Worm (Caenorhabditis elegans) whole organism, L1 larva: ENCODE measurements around the gene B0024.3.

Experiments used
- C04F5.9 ChIP-seq: sonication (generic microtip); optimal IDR thresholded peaks from 2 replicates; lab custom pipeline; 2016; ENCODE audit warnings: missing genetic modification characterization, missing compliant biosample characterization
- C16A3.4 ChIP-seq: fragments of 150-350 bp; optimal IDR thresholded peaks from 2 replicates; lab custom pipeline; 2014; ENCODE audit warnings: missing biosample characterization, missing genetic modification characterization
- aha-1 ChIP-seq: fragments of 150-350 bp; optimal IDR thresholded peaks from 2 replicates; lab custom pipeline; 2014; ENCODE audit warnings: missing biosample characterization, missing genetic modification characterization
- aly-2 ChIP-seq: fragments of 150-350 bp; optimal IDR thresholded peaks from 2 replicates; lab custom pipeline; 2014; ENCODE audit warnings: missing biosample characterization, missing genetic modification characterization
- ama-1 ChIP-seq: fragments of 150-350 bp; optimal IDR thresholded peaks from 2 replicates; lab custom pipeline; 2014
- blmp-1 ChIP-seq: fragments of 150-350 bp; optimal IDR thresholded peaks from 2 replicates; lab custom pipeline; 2014; ENCODE audit warnings: missing biosample characterization, missing genetic modification characterization
- ceh-63 ChIP-seq: fragments of 200-800 bp; sonication (Bioruptor generic); optimal IDR thresholded peaks from 2 replicates; lab custom pipeline; 2018; ENCODE audit warnings: mild to moderate bottlenecking, missing genetic modification characterization, missing compliant biosample characterization
- ceh-8 ChIP-seq: fragments of 200-800 bp; sonication (Bioruptor generic); optimal IDR thresholded peaks from 2 replicates; lab custom pipeline; 2018; ENCODE audit warnings: mild to moderate bottlenecking, missing genetic modification characterization, moderate library complexity, missing compliant biosample characterization
- ceh-82 ChIP-seq, 3 experiments: fragments of 150-350 bp in 1 of 3; sonication (generic microtip) in 2 of 3; optimal IDR thresholded peaks; 2 replicates each; lab custom pipeline; 2014 to 2017; ENCODE audit warnings: missing biosample characterization in 3 of 3, missing genetic modification characterization in 3 of 3
- ceh-88 ChIP-seq: fragments of 200-800 bp; sonication (Bioruptor generic); IDR thresholded peaks from 2 replicates; pipeline ENCODE4 v1.3.6; 2022; ENCODE audit warnings: missing genetic modification characterization, missing compliant biosample characterization
- ceh-90 ChIP-seq: sonication (generic microtip); optimal IDR thresholded peaks from 2 replicates; lab custom pipeline; 2016; ENCODE audit warnings: missing genetic modification characterization, missing compliant biosample characterization
- ces-1 ChIP-seq: fragments of 150-350 bp; optimal IDR thresholded peaks from 2 replicates; lab custom pipeline; 2014; ENCODE audit warnings: missing biosample characterization, missing genetic modification reagents, missing genetic modification characterization
- dpl-1 ChIP-seq, 3 experiments: fragments of 150-350 bp in 2 of 3; sonication (generic microtip) in 1 of 3; optimal IDR thresholded peaks; 2 replicates each; lab custom pipeline; 2014 to 2017; ENCODE audit warnings: missing biosample characterization in 3 of 3, missing genetic modification characterization in 3 of 3, missing genetic modification reagents in 3 of 3
- efl-1 ChIP-seq, 4 experiments: fragments of 150-350 bp; optimal IDR thresholded peaks in 3 of 4; peaks in 1 of 4; 1 replicate in 1 of 4; 2 replicates in 3 of 4; lab custom pipeline; 2014; ENCODE audit warnings: missing biosample characterization in 2 of 4, missing genetic modification characterization in 2 of 4, missing genetic modification reagents in 2 of 4
- egl-13 ChIP-seq: sonication (generic microtip); optimal IDR thresholded peaks from 2 replicates; lab custom pipeline; 2016; ENCODE audit warnings: missing genotype, missing genetic modification reagents, missing genetic modification characterization, missing compliant biosample characterization
- elt-2 ChIP-seq: sonication (generic microtip); optimal IDR thresholded peaks from 2 replicates; lab custom pipeline; 2016; ENCODE audit warnings: missing genetic modification characterization, mild to moderate bottlenecking, inconsistent platforms, missing compliant biosample characterization, missing genetic modification reagents
- elt-3 ChIP-seq, 6 experiments: fragments of 150-350 bp in 1 of 6; sonication (generic microtip); optimal IDR thresholded peaks; 2 replicates each; lab custom pipeline; 2017 to 2018; ENCODE audit warnings: missing biosample characterization in 6 of 6, missing genetic modification characterization in 6 of 6, inconsistent platforms in 1 of 6
- ets-5 ChIP-seq: fragments of 200-800 bp; sonication (Bioruptor generic); IDR thresholded peaks from 2 replicates; pipeline ENCODE4 v1.3.6; 2022; ENCODE audit warnings: missing genetic modification characterization, missing compliant biosample characterization
- fkh-8 ChIP-seq: sonication (generic microtip); optimal IDR thresholded peaks from 2 replicates; lab custom pipeline; 2016; ENCODE audit warnings: mild to moderate bottlenecking, missing genetic modification characterization, missing compliant biosample characterization
- grh-1 ChIP-seq: fragments of 200-800 bp; sonication (Bioruptor generic); IDR thresholded peaks from 2 replicates; pipeline ENCODE4 v1.3.6; 2022; ENCODE audit warnings: missing genetic modification reagents, missing genetic modification characterization, missing compliant biosample characterization
- hlh-4 ChIP-seq: sonication (generic microtip); optimal IDR thresholded peaks from 2 replicates; lab custom pipeline; 2016; ENCODE audit warnings: mild to moderate bottlenecking, missing genetic modification characterization, missing compliant biosample characterization
- hpl-2 ChIP-seq: fragments of 150-350 bp; optimal IDR thresholded peaks from 2 replicates; lab custom pipeline; 2014; ENCODE audit warnings: missing biosample characterization, missing genetic modification reagents, missing genetic modification characterization
- irx-1 ChIP-seq: sonication (generic microtip); optimal IDR thresholded peaks from 2 replicates; lab custom pipeline; 2016; ENCODE audit warnings: missing genetic modification characterization, missing compliant biosample characterization
- jun-1 ChIP-seq: fragments of 150-350 bp; optimal IDR thresholded peaks from 2 replicates; lab custom pipeline; 2014; ENCODE audit warnings: missing biosample characterization, missing genetic modification reagents, missing genetic modification characterization
- lin-13 ChIP-seq: fragments of 150-350 bp; optimal IDR thresholded peaks from 2 replicates; lab custom pipeline; 2014; ENCODE audit warnings: missing biosample characterization, missing genetic modification reagents, missing genetic modification characterization
- lin-14 ChIP-seq: fragments of 200-800 bp; sonication (Bioruptor generic); optimal IDR thresholded peaks from 2 replicates; lab custom pipeline; 2018; ENCODE audit warnings: mild to moderate bottlenecking, missing genetic modification characterization, moderate library complexity, missing compliant biosample characterization
- lin-35 ChIP-seq, 2 experiments: fragments of 150-350 bp; optimal IDR thresholded peaks; 2 replicates each; lab custom pipeline; 2014; ENCODE audit warnings: missing biosample characterization in 2 of 2, missing genetic modification characterization in 2 of 2, missing genetic modification reagents in 2 of 2
- lsy-2 ChIP-seq, 2 experiments: fragments of 150-350 bp; optimal IDR thresholded peaks; 2 replicates each; lab custom pipeline; 2014; ENCODE audit warnings: missing biosample characterization in 2 of 2, missing genetic modification characterization in 2 of 2
- mab-9 ChIP-seq: fragments of 200-800 bp; sonication (Bioruptor generic); IDR thresholded peaks from 2 replicates; pipeline ENCODE4 v1.3.6; 2022; ENCODE audit warnings: missing genetic modification reagents, missing genetic modification characterization, missing compliant biosample characterization
- mdl-1 ChIP-seq, 2 experiments: fragments of 150-350 bp; optimal IDR thresholded peaks; 2 replicates each; lab custom pipeline; 2014 to 2017; ENCODE audit warnings: missing biosample characterization in 2 of 2, missing genetic modification characterization in 2 of 2, inconsistent platforms in 1 of 2
- mef-2 ChIP-seq: fragments of 150-350 bp; optimal IDR thresholded peaks from 2 replicates; lab custom pipeline; 2014; ENCODE audit warnings: missing biosample characterization, missing genetic modification characterization
- mep-1 ChIP-seq: fragments of 150-350 bp; optimal IDR thresholded peaks from 2 replicates; lab custom pipeline; 2014; ENCODE audit warnings: missing biosample characterization, missing genetic modification characterization
- nhr-11 ChIP-seq: fragments of 150-350 bp; optimal IDR thresholded peaks from 2 replicates; lab custom pipeline; 2014; ENCODE audit warnings: missing biosample characterization, missing genetic modification characterization
- nhr-12 ChIP-seq: sonication (generic microtip); optimal IDR thresholded peaks from 2 replicates; lab custom pipeline; 2017; ENCODE audit warnings: missing biosample characterization, missing genetic modification characterization
- nhr-20 ChIP-seq: sonication (generic microtip); optimal IDR thresholded peaks from 2 replicates; lab custom pipeline; 2016; ENCODE audit warnings: mild to moderate bottlenecking, missing genetic modification characterization, missing compliant biosample characterization
- nhr-47 ChIP-seq: sonication (generic microtip); optimal IDR thresholded peaks from 2 replicates; lab custom pipeline; 2016; ENCODE audit warnings: mild to moderate bottlenecking, missing genetic modification characterization, moderate library complexity, missing compliant biosample characterization
- nhr-71 ChIP-seq: sonication (generic microtip); optimal IDR thresholded peaks from 2 replicates; lab custom pipeline; 2016; ENCODE audit warnings: mild to moderate bottlenecking, missing genetic modification characterization, moderate library complexity, missing compliant biosample characterization
- nhr-85 ChIP-seq: sonication (generic microtip); peaks from one replicate; lab custom pipeline; 2016; ENCODE audit warnings: missing genetic modification characterization, inconsistent platforms, missing compliant biosample characterization
- nhr-90 ChIP-seq: sonication (generic microtip); optimal IDR thresholded peaks from 2 replicates; lab custom pipeline; 2016; ENCODE audit warnings: mild to moderate bottlenecking, missing genetic modification characterization, missing compliant biosample characterization; ENCODE audit not compliant: poor library complexity
- pag-3 ChIP-seq: sonication (generic microtip); optimal IDR thresholded peaks from 2 replicates; lab custom pipeline; 2017; ENCODE audit warnings: missing genetic modification characterization, mild to moderate bottlenecking, missing compliant biosample characterization, antibody characterized with exemption, borderline replicate concordance; ENCODE audit not compliant: insufficient read depth
- skn-1 ChIP-seq: fragments of 150-350 bp; optimal IDR thresholded peaks from 2 replicates; lab custom pipeline; 2014; ENCODE audit warnings: missing biosample characterization, missing genetic modification characterization
- snu-23 ChIP-seq: sonication (generic microtip); optimal IDR thresholded peaks from 2 replicates; lab custom pipeline; 2016; ENCODE audit warnings: missing genetic modification characterization, missing compliant biosample characterization
- sox-4 ChIP-seq: sonication (generic microtip); optimal IDR thresholded peaks from 2 replicates; lab custom pipeline; 2016; ENCODE audit warnings: missing genetic modification characterization, missing compliant biosample characterization
- sptf-1 ChIP-seq: fragments of 150-350 bp; optimal IDR thresholded peaks from 2 replicates; lab custom pipeline; 2014; ENCODE audit warnings: missing biosample characterization, missing genetic modification characterization
- sup-37 ChIP-seq: fragments of 200-800 bp; sonication (Bioruptor generic); optimal IDR thresholded peaks from 2 replicates; lab custom pipeline; 2018; ENCODE audit warnings: mild to moderate bottlenecking, missing genetic modification characterization, missing compliant biosample characterization
- swsn-7 ChIP-seq: sonication (generic microtip); optimal IDR thresholded peaks from 2 replicates; lab custom pipeline; 2016; ENCODE audit warnings: missing genetic modification characterization, missing compliant biosample characterization
- unc-130 ChIP-seq: fragments of 150-350 bp; optimal IDR thresholded peaks from 2 replicates; lab custom pipeline; 2017; ENCODE audit warnings: missing biosample characterization, missing genetic modification characterization, inconsistent platforms
- unc-86 ChIP-seq: sonication (generic microtip); optimal IDR thresholded peaks from 2 replicates; lab custom pipeline; 2016; ENCODE audit warnings: missing genetic modification characterization, missing compliant biosample characterization
- ztf-11 ChIP-seq, 2 experiments: sonication (generic microtip); optimal IDR thresholded peaks; 2 replicates each; lab custom pipeline; 2016 to 2017; ENCODE audit warnings: missing genetic modification characterization in 2 of 2, missing biosample characterization in 1 of 2, missing compliant biosample characterization in 1 of 2

The B0024.3 gene

ce11 chrV:10333843-10334242 lies 46.5 kb downstream of the B0024.3 start:
- TF ChIP-seq nhr-11 (tag; lab: Kevin White, UChicago) (no peak), efl-1 (optimal IDR thresholded peaks at IDR 0.05; lab: Kevin White, UChicago) (no peak), efl-1 (GFP tag; optimal IDR thresholded peaks at IDR 0.05 in 1 of 2; lab: Kevin White, UChicago) (peak in 1 of 2 experiments; percentile 8), nhr-20 (tag; lab: Kevin White, UChicago) (no peak), blmp-1 (tag; lab: Kevin White, UChicago) (peak; percentile 65)

ce11 chrV:10338305-10338992 lies 51.1 kb downstream of the B0024.3 start, which contains the start of gene arx-2:
Gene arx-2 (minus strand): TSS chrV:10338355.
- peak; percentile 40 to 44 for TF ChIP-seq efl-1 (optimal IDR thresholded peaks at IDR 0.05; lab: Kevin White, UChicago)
- TF ChIP-seq efl-1 (GFP tag; optimal IDR thresholded peaks at IDR 0.05 in 1 of 2; lab: Kevin White, UChicago): peak; percentile 49 to 85
- TF ChIP-seq ceh-82 (tag; optimal IDR thresholded peaks at IDR 0.05; lab: Kevin White, UChicago): peak in 1 of 3 experiments; percentile 30
- peak; percentile 31 for TF ChIP-seq nhr-71 (tag; lab: Kevin White, UChicago)
- no peak for TF ChIP-seq mdl-1 (tag; optimal IDR thresholded peaks at IDR 0.05; lab: Kevin White, UChicago)
- TF ChIP-seq sox-4 (tag; lab: Kevin White, UChicago): no peak
- TF ChIP-seq nhr-12 (tag; lab: Kevin White, UChicago): no peak
- no peak for TF ChIP-seq egl-13 (tag; lab: Kevin White, UChicago)
- TF ChIP-seq pag-3 (tag; lab: Kevin White, UChicago): no peak
- TF ChIP-seq elt-3 (tag; optimal IDR thresholded peaks at IDR 0.05; lab: Kevin White, UChicago): peak in 1 of 6 experiments; percentile 26
- TF ChIP-seq lin-35 (GFP tag; optimal IDR thresholded peaks at IDR 0.05; lab: Kevin White, UChicago): peak; percentile 32 to 39
- no peak for TF ChIP-seq ces-1 (GFP tag; lab: Kevin White, UChicago)
- TF ChIP-seq mep-1 (tag; lab: Kevin White, UChicago): peak; percentile 58
- TF ChIP-seq nhr-47 (tag; lab: Kevin White, UChicago): peak; percentile 12
- no peak for TF ChIP-seq ceh-88 (GFP tag; lab: Robert Waterston, UW)
- peak; percentile 68 for TF ChIP-seq C16A3.4 (tag; lab: Kevin White, UChicago)
- peak; percentile 59 for TF ChIP-seq unc-130 (tag; lab: Kevin White, UChicago)
- no peak for TF ChIP-seq hpl-2
- TF ChIP-seq swsn-7 (tag; lab: Kevin White, UChicago): no peak
- no peak for TF ChIP-seq ceh-90
- TF ChIP-seq lsy-2 (tag; optimal IDR thresholded peaks at IDR 0.05; lab: Kevin White, UChicago): peak; percentile 32 to 68
- no peak for TF ChIP-seq mef-2 (tag; lab: Kevin White, UChicago)
- TF ChIP-seq elt-2 (tag; lab: Kevin White, UChicago): no peak
- no peak for TF ChIP-seq ceh-63
- peak; percentile 36 for TF ChIP-seq snu-23 (GFP tag; lab: Kevin White, UChicago)
- TF ChIP-seq mab-9: no peak
- no peak for TF ChIP-seq ztf-11 (tag; optimal IDR thresholded peaks at IDR 0.05; lab: Kevin White, UChicago)
- peak; percentile 6 for TF ChIP-seq lin-13 (GFP tag; lab: Kevin White, UChicago)
- no peak for TF ChIP-seq fkh-8 (tag; lab: Kevin White, UChicago)
- TF ChIP-seq blmp-1 (tag; lab: Kevin White, UChicago): peak; percentile 64
- no peak for TF ChIP-seq aly-2 (tag; lab: Kevin White, UChicago)
- TF ChIP-seq irx-1 (tag; lab: Kevin White, UChicago): no peak
- no peak for TF ChIP-seq unc-86 (tag; lab: Kevin White, UChicago)
- TF ChIP-seq ets-5 (GFP tag; lab: Robert Waterston, UW): no peak
- TF ChIP-seq ceh-8 (GFP tag; lab: Kevin White, UChicago): no peak
- no peak for TF ChIP-seq grh-1 (GFP tag; lab: Robert Waterston, UW)
- no peak for TF ChIP-seq jun-1 (tag; lab: Kevin White, UChicago)
- peak; percentile 61 for TF ChIP-seq skn-1 (tag; lab: Kevin White, UChicago)
- TF ChIP-seq nhr-85 (tag; lab: Kevin White, UChicago): peak; percentile 16
- TF ChIP-seq sptf-1 (tag; lab: Kevin White, UChicago): no peak
- TF ChIP-seq nhr-90: no peak
- TF ChIP-seq aha-1 (tag; lab: Kevin White, UChicago): no peak
- peak in 1 of 3 experiments; percentile 64 for TF ChIP-seq dpl-1 (GFP tag; optimal IDR thresholded peaks at IDR 0.05; lab: Kevin White, UChicago)
- TF ChIP-seq lin-14 (GFP tag; lab: Kevin White, UChicago): peak; percentile 53
- no peak for TF ChIP-seq hlh-4 (tag; lab: Kevin White, UChicago)
- no peak for TF ChIP-seq C04F5.9
- TF ChIP-seq nhr-11 (tag; lab: Kevin White, UChicago): no peak
- TF ChIP-seq sup-37 (GFP tag; lab: Kevin White, UChicago): no peak
- no peak for TF ChIP-seq ama-1
